Worm (Caenorhabditis elegans) whole organism, young adult: ENCODE measurements around the gene C02H6.3.

Experiments used
- ets-4 ChIP-seq: fragments of 200-800 bp; sonication (Bioruptor generic); optimal IDR thresholded peaks from 2 replicates; lab custom pipeline; 2018; ENCODE audit warnings: mild to moderate bottlenecking, missing genetic modification characterization, missing compliant biosample characterization
- lsy-27 ChIP-seq: sonication (generic microtip); optimal IDR thresholded peaks from 2 replicates; lab custom pipeline; 2017; ENCODE audit warnings: missing genetic modification characterization, mild to moderate bottlenecking, missing compliant biosample characterization, antibody characterized with exemption, missing genotype, borderline replicate concordance; ENCODE audit not compliant: insufficient read depth
- nhr-80 ChIP-seq: sonication (generic microtip); optimal IDR thresholded peaks from 2 replicates; lab custom pipeline; 2016; ENCODE audit warnings: missing genetic modification characterization, missing compliant biosample characterization
- snpc-4 ChIP-seq, 5 experiments: fragments of 150-350 bp in 1 of 5; sonication (generic microtip) in 4 of 5; optimal IDR thresholded peaks; 2 replicates each; lab custom pipeline; 2014 to 2018; ENCODE audit warnings: missing genetic modification characterization in 5 of 5, missing biosample characterization in 3 of 5, antibody characterized with exemption in 2 of 5, mild to moderate bottlenecking in 2 of 5, missing compliant biosample characterization in 2 of 5, missing genotype in 2 of 5, moderate library complexity in 2 of 5, missing genetic modification reagents in 1 of 5

- TF ChIP-seq lsy-27 (tag; lab: Kevin White, UChicago) (no peak), nhr-80 (tag; lab: Kevin White, UChicago) (no peak), ets-4 (no peak), snpc-4 (GFP tag; optimal IDR thresholded peaks at IDR 0.05; lab: Kevin White, UChicago) (no peak), snpc-4 (tag; optimal IDR thresholded peaks at IDR 0.05; lab: Kevin White, UChicago) (no peak)
Measured at ce11 chrV:7339831-7340230, 47.8 kb downstream of the C02H6.3 start, which contains the start of gene srh-187.
